Worm (Caenorhabditis elegans) whole organism, L1 larva: Measurements from ENCODE around the gene Y9C9A.16.

Source experiments
- Y116A8C.19 ChIP-seq: sonication (generic microtip); optimal IDR thresholded peaks from 2 replicates; lab custom pipeline; 2016; ENCODE audit warnings: missing compliant biosample characterization, missing genetic modification characterization, borderline replicate concordance
- blmp-1 ChIP-seq: fragments of 150-350 bp; optimal IDR thresholded peaks from 2 replicates; lab custom pipeline; 2014; ENCODE audit warnings: missing biosample characterization, missing genetic modification characterization
- nhr-11 ChIP-seq: fragments of 150-350 bp; optimal IDR thresholded peaks from 2 replicates; lab custom pipeline; 2014; ENCODE audit warnings: missing biosample characterization, missing genetic modification characterization
- nhr-237 ChIP-seq: fragments of 150-350 bp; optimal IDR thresholded peaks from 2 replicates; lab custom pipeline; 2014; ENCODE audit warnings: missing biosample characterization, missing genetic modification characterization
- nhr-76 ChIP-seq: sonication (generic microtip); optimal IDR thresholded peaks from 2 replicates; lab custom pipeline; 2017; ENCODE audit warnings: missing biosample characterization, missing genetic modification characterization
- nhr-77 ChIP-seq: fragments of 150-350 bp; optimal IDR thresholded peaks from 2 replicates; lab custom pipeline; 2014; ENCODE audit warnings: missing biosample characterization, missing genetic modification characterization
- pag-3 ChIP-seq: sonication (generic microtip); optimal IDR thresholded peaks from 2 replicates; lab custom pipeline; 2017; ENCODE audit warnings: missing genetic modification characterization, mild to moderate bottlenecking, missing compliant biosample characterization, antibody characterized with exemption, borderline replicate concordance; ENCODE audit not compliant: insufficient read depth
- snpc-4 ChIP-seq: fragments of 150-350 bp; optimal IDR thresholded peaks from 2 replicates; lab custom pipeline; 2014; ENCODE audit warnings: missing biosample characterization, missing genetic modification characterization

- no peak for TF ChIP-seq blmp-1 (tag; lab: Kevin White, UChicago)
- TF ChIP-seq nhr-76 (tag; lab: Kevin White, UChicago) = no peak
- no peak for TF ChIP-seq snpc-4
- TF ChIP-seq nhr-77 (tag; lab: Kevin White, UChicago) = no peak
- no peak for TF ChIP-seq pag-3 (tag; lab: Kevin White, UChicago)
- TF ChIP-seq nhr-237 = no peak
- TF ChIP-seq nhr-11 = no peak
- no peak for TF ChIP-seq Y116A8C.19 (tag; lab: Kevin White, UChicago)
Measured at ce11 chrIV:4960623-4961022, 15.3 kb downstream of the Y9C9A.16 start, which contains the start of gene str-164.
